Fruit fly (Drosophila melanogaster) whole organism, embryonic: Measurements from ENCODE around the gene Atg8b.

Source experiments
- C15 ChIP-seq: fragments of 200-800 bp; sonication (Bioruptor generic); IDR thresholded peaks from 3 replicates; pipeline ENCODE4 v1.3.6; 2022; ENCODE audit warnings: missing biosample characterization, missing genetic modification characterization
- CG10431 ChIP-seq: fragments of 200-800 bp; sonication (Bioruptor generic); optimal IDR thresholded peaks from 3 replicates; lab custom pipeline; 2018; ENCODE audit warnings: missing biosample characterization, mild to moderate bottlenecking, missing genetic modification characterization
- CG10979 ChIP-seq: fragments of 200-800 bp; sonication (Bioruptor generic); optimal IDR thresholded peaks from 2 replicates; lab custom pipeline; 2018; ENCODE audit warnings: missing biosample characterization, mild to moderate bottlenecking, missing genetic modification characterization, moderate library complexity
- CG11456 ChIP-seq: fragments of 200-800 bp; sonication (Bioruptor generic); IDR thresholded peaks from 3 replicates; pipeline ENCODE4 v1.3.6; 2022; ENCODE audit warnings: missing biosample characterization, missing genetic modification characterization
- CG11723 ChIP-seq: fragments of 200-800 bp; sonication (Bioruptor generic); optimal IDR thresholded peaks from 2 replicates; lab custom pipeline; 2017; ENCODE audit warnings: missing biosample characterization, mild to moderate bottlenecking, missing genetic modification characterization
- CG12155 ChIP-seq: fragments of 200-800 bp; sonication (Bioruptor generic); optimal IDR thresholded peaks from 3 replicates; lab custom pipeline; 2016; ENCODE audit warnings: missing biosample characterization, missing genetic modification characterization
- CG12659 ChIP-seq: fragments of 200-800 bp; sonication (Bioruptor generic); optimal IDR thresholded peaks from 3 replicates; lab custom pipeline; 2017; ENCODE audit warnings: mild to moderate bottlenecking, missing biosample characterization, missing genetic modification reagents, missing genetic modification characterization
- CG13775 ChIP-seq: fragments of 200-800 bp; sonication (Bioruptor generic); optimal IDR thresholded peaks from 3 replicates; lab custom pipeline; 2017; ENCODE audit warnings: missing biosample characterization, mild to moderate bottlenecking, missing genetic modification characterization
- CG14667 ChIP-seq: fragments of 200-800 bp; sonication (Bioruptor generic); IDR thresholded peaks from 2 replicates; pipeline ENCODE4 v1.3.6; 2022; ENCODE audit warnings: missing biosample characterization, missing genetic modification characterization
- CG15073 ChIP-seq: fragments of 200-800 bp; sonication (Bioruptor generic); optimal IDR thresholded peaks from 2 replicates; lab custom pipeline; 2016; ENCODE audit warnings: missing biosample characterization, missing genetic modification characterization
- CG16779 ChIP-seq: fragments of 200-800 bp; sonication (Bioruptor generic); IDR thresholded peaks from 2 replicates; pipeline ENCODE4 v1.3.6; 2022; ENCODE audit warnings: missing biosample characterization, missing genetic modification characterization
- CG16815 ChIP-seq: fragments of 200-800 bp; sonication (Bioruptor generic); optimal IDR thresholded peaks from 3 replicates; lab custom pipeline; 2017; ENCODE audit warnings: missing biosample characterization, mild to moderate bottlenecking, missing genetic modification characterization
- CG18262 ChIP-seq: fragments of 200-800 bp; optimal IDR thresholded peaks from 3 replicates; lab custom pipeline; 2019; ENCODE audit warnings: missing biosample characterization, mild to moderate bottlenecking, missing genetic modification characterization, moderate library complexity
- CG18619 ChIP-seq: fragments of 200-800 bp; sonication (Bioruptor generic); optimal IDR thresholded peaks from 3 replicates; lab custom pipeline; 2017; ENCODE audit warnings: missing biosample characterization, mild to moderate bottlenecking, missing genetic modification characterization
- CG18764 ChIP-seq: fragments of 200-800 bp; sonication (Bioruptor generic); optimal IDR thresholded peaks from 3 replicates; lab custom pipeline; 2016; ENCODE audit warnings: missing biosample characterization, missing genetic modification characterization
- CG2120 ChIP-seq: fragments of 200-800 bp; sonication (Bioruptor generic); optimal IDR thresholded peaks from 3 replicates; lab custom pipeline; 2016; ENCODE audit warnings: missing biosample characterization, missing genetic modification characterization
- CG2202 ChIP-seq: fragments of 200-800 bp; sonication (Bioruptor generic); optimal IDR thresholded peaks from 2 replicates; lab custom pipeline; 2018; ENCODE audit warnings: missing biosample characterization, mild to moderate bottlenecking, missing genetic modification characterization
- CG2889 ChIP-seq: fragments of 200-800 bp; sonication (Bioruptor generic); IDR thresholded peaks from 3 replicates; pipeline ENCODE4 v1.3.6; 2022; ENCODE audit warnings: missing biosample characterization, missing genetic modification characterization
- CG30403 ChIP-seq: fragments of 200-800 bp; sonication (Bioruptor generic); optimal IDR thresholded peaks from 3 replicates; lab custom pipeline; 2016; ENCODE audit warnings: missing biosample characterization, missing genetic modification characterization
- CG31365 ChIP-seq: fragments of 200-800 bp; sonication (Bioruptor generic); optimal IDR thresholded peaks from 2 replicates; lab custom pipeline; 2018; ENCODE audit warnings: missing biosample characterization, mild to moderate bottlenecking, missing genetic modification characterization
- CG33213 ChIP-seq: fragments of 200-800 bp; sonication (Bioruptor generic); optimal IDR thresholded peaks from 3 replicates; lab custom pipeline; 2016; ENCODE audit warnings: missing biosample characterization, missing genetic modification characterization
- CG3726 ChIP-seq: fragments of 200-800 bp; sonication (Bioruptor generic); IDR thresholded peaks from 3 replicates; pipeline ENCODE4, ENCODE4 v1.3.6; 2022; ENCODE audit warnings: missing biosample characterization, missing genetic modification characterization
- CG6765 ChIP-seq: fragments of 200-800 bp; sonication (Bioruptor generic); optimal IDR thresholded peaks from 3 replicates; lab custom pipeline; 2017; ENCODE audit warnings: missing biosample characterization, mild to moderate bottlenecking, missing genetic modification characterization
- CG7556 ChIP-seq: fragments of 200-800 bp; sonication (Bioruptor generic); optimal IDR thresholded peaks from 2 replicates; lab custom pipeline; 2017; ENCODE audit warnings: missing biosample characterization, mild to moderate bottlenecking, missing genetic modification characterization
- CG7987 ChIP-seq: fragments of 200-800 bp; sonication (Bioruptor generic); optimal IDR thresholded peaks from 2 replicates; lab custom pipeline; 2018; ENCODE audit warnings: missing biosample characterization, mild to moderate bottlenecking, missing genetic modification characterization, moderate library complexity
- CG8290 ChIP-seq, 3 experiments: fragments of 200-800 bp; sonication (Bioruptor generic); optimal IDR thresholded peaks; 2 replicates each; lab custom pipeline; 2016 to 2019; ENCODE audit warnings: missing biosample characterization in 3 of 3, missing genetic modification characterization in 3 of 3, mild to moderate bottlenecking in 2 of 3, moderate library complexity in 1 of 3
- CG8765 ChIP-seq: fragments of 200-800 bp; sonication (Bioruptor generic); IDR thresholded peaks from 2 replicates; pipeline ENCODE4 v1.3.6; 2022; ENCODE audit warnings: missing biosample characterization, missing genetic modification characterization
- Med ChIP-seq: fragments of 200-800 bp; sonication (Bioruptor generic); peaks from one replicate; lab custom pipeline; 2016; ENCODE audit warnings: missing biosample characterization, missing genetic modification characterization, mild to moderate bottlenecking, inconsistent platforms, moderate library complexity
- Oli ChIP-seq: fragments of 200-800 bp; sonication (Bioruptor generic); optimal IDR thresholded peaks from 2 replicates; lab custom pipeline; 2018; ENCODE audit warnings: missing biosample characterization, mild to moderate bottlenecking, missing genetic modification characterization, moderate library complexity
- Scr ChIP-seq: fragments of 200-800 bp; sonication (Bioruptor generic); IDR thresholded peaks from 2 replicates; pipeline ENCODE4 v1.3.6; 2022; ENCODE audit warnings: missing biosample characterization, missing genetic modification characterization; ENCODE audit not compliant: partially characterized antibody
- Trl ChIP-seq, 3 experiments: fragments of >200 bp in 2 of 3; fragments of 200-800 bp in 1 of 3; sonication (Bioruptor generic) in 1 of 3; optimal IDR thresholded peaks; 2 replicates in 1 of 3; 3 replicates in 2 of 3; lab custom pipeline; 2016 to 2017; ENCODE audit warnings: missing biosample characterization in 1 of 3, missing genetic modification characterization in 1 of 3
- Xbp1 ChIP-seq: fragments of 200-800 bp; sonication (Bioruptor generic); optimal IDR thresholded peaks from 3 replicates; lab custom pipeline; 2016; ENCODE audit warnings: missing biosample characterization, mild to moderate bottlenecking, missing genetic modification characterization
- ash1 ChIP-seq: fragments of 200-800 bp; sonication (Bioruptor generic); optimal IDR thresholded peaks from 2 replicates; lab custom pipeline; 2018; ENCODE audit warnings: missing biosample characterization, mild to moderate bottlenecking, missing genetic modification characterization
- cg ChIP-seq: fragments of 200-800 bp; sonication (Bioruptor generic); optimal IDR thresholded peaks from 3 replicates; lab custom pipeline; 2019; ENCODE audit warnings: missing biosample characterization, mild to moderate bottlenecking, missing genetic modification characterization, moderate library complexity
- cwo ChIP-seq: fragments of 200-800 bp; sonication (Bioruptor generic); optimal IDR thresholded peaks from 3 replicates; lab custom pipeline; 2017; ENCODE audit warnings: missing biosample characterization, missing genetic modification characterization, mild to moderate bottlenecking, moderate library complexity, missing genetic modification reagents
- da ChIP-seq: fragments of 200-800 bp; sonication (Bioruptor generic); optimal IDR thresholded peaks from 2 replicates; lab custom pipeline; 2016; ENCODE audit warnings: missing biosample characterization, missing genetic modification characterization
- dmrt11E ChIP-seq: fragments of 200-800 bp; sonication (Bioruptor generic); optimal IDR thresholded peaks from 3 replicates; lab custom pipeline; 2018; ENCODE audit warnings: missing biosample characterization, mild to moderate bottlenecking, missing genetic modification characterization, moderate library complexity
- gce ChIP-seq: fragments of 200-800 bp; sonication (Bioruptor generic); IDR thresholded peaks from 3 replicates; pipeline ENCODE4 v1.3.6; 2022; ENCODE audit warnings: missing biosample characterization, missing genetic modification characterization
- jumu ChIP-seq: fragments of 200-800 bp; sonication (Bioruptor generic); optimal IDR thresholded peaks from 3 replicates; lab custom pipeline; 2016; ENCODE audit warnings: missing biosample characterization, missing genetic modification characterization
- kni ChIP-seq: fragments of 200-800 bp; sonication (Bioruptor generic); optimal IDR thresholded peaks from 3 replicates; lab custom pipeline; 2017; ENCODE audit warnings: mild to moderate bottlenecking, missing biosample characterization, missing genetic modification reagents, missing genetic modification characterization
- lmd ChIP-seq: fragments of 200-800 bp; sonication (Bioruptor generic); IDR thresholded peaks from 2 replicates; pipeline ENCODE4 v1.3.6; 2022; ENCODE audit warnings: missing biosample characterization, missing genetic modification characterization
- lola ChIP-seq, 3 experiments: fragments of >200 bp in 2 of 3; fragments of 200-800 bp in 1 of 3; sonication (Bioruptor generic) in 1 of 3; optimal IDR thresholded peaks; 2 replicates each; lab custom pipeline; 2017 to 2019; ENCODE audit warnings: missing biosample characterization in 3 of 3, missing genetic modification characterization in 3 of 3, mild to moderate bottlenecking in 1 of 3, moderate library complexity in 1 of 3
- luna ChIP-seq: fragments of 200-800 bp; sonication (Bioruptor generic); optimal IDR thresholded peaks from 2 replicates; lab custom pipeline; 2016; ENCODE audit warnings: missing biosample characterization, missing genetic modification characterization
- nmo ChIP-seq: fragments of 200-800 bp; sonication (Bioruptor generic); optimal IDR thresholded peaks from 2 replicates; lab custom pipeline; 2018; ENCODE audit warnings: missing biosample characterization, mild to moderate bottlenecking, missing genetic modification characterization, moderate library complexity
- nom ChIP-seq: fragments of 200-800 bp; sonication (Bioruptor generic); optimal IDR thresholded peaks from 2 replicates; lab custom pipeline; 2017; ENCODE audit warnings: missing biosample characterization, missing genetic modification characterization, mild to moderate bottlenecking, moderate library complexity, missing genetic modification reagents
- pho ChIP-seq: fragments of 200-800 bp; sonication (Bioruptor generic); optimal IDR thresholded peaks from 2 replicates; lab custom pipeline; 2016; ENCODE audit warnings: missing biosample characterization, missing genetic modification characterization
- row ChIP-seq: fragments of 200-800 bp; sonication (Bioruptor generic); IDR thresholded peaks from 3 replicates; pipeline ENCODE4 v1.3.6; 2022; ENCODE audit warnings: missing biosample characterization, missing genetic modification characterization
- sens ChIP-seq: fragments of 200-800 bp; sonication (Bioruptor generic); peaks from one replicate; lab custom pipeline; 2016; ENCODE audit warnings: missing biosample characterization, missing genetic modification characterization

Gene Atg8b

DNA sequence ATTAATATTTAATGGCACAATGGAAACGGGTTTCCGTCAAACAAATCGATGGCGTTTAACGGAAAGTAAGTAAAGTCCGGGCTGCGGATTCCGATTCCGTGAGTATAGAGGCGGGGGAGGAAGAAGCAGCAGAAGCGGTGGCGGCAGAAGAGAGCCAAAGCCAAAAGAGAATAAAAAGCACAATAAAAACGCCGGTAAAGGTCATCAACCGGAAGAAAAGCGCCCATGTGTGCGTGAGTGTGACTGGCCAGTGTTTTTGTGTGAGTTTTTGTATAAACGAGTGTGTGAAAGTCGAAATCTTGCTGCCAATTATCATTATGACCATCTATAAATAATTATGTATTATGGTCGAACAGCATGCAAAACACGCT is 44.6 kb downstream of the Atg8b start (continued):
- TF ChIP-seq Trl (optimal IDR thresholded peaks at IDR 0.05; lab: Kevin White, UChicago) (peak; percentile 29 to 39), Trl (GFP tag; optimal IDR thresholded peaks at IDR 0.05; lab: Kevin White, UChicago) (no peak), gce (no peak), CG6765 (GFP tag; lab: Kevin White, UChicago) (no peak), CG7987 (GFP tag; lab: Kevin White, UChicago) (no peak), CG18262 (no peak), CG11723 (GFP tag; lab: Kevin White, UChicago) (no peak), CG15073 (GFP tag; lab: Kevin White, UChicago) (no peak), Scr (GFP tag; lab: Robert Waterston, UW) (0 out of 2 replicates have a peak, but pooled peaks have one; percentile 27), CG16779 (GFP tag; lab: Robert Waterston, UW) (no peak)

DNA sequence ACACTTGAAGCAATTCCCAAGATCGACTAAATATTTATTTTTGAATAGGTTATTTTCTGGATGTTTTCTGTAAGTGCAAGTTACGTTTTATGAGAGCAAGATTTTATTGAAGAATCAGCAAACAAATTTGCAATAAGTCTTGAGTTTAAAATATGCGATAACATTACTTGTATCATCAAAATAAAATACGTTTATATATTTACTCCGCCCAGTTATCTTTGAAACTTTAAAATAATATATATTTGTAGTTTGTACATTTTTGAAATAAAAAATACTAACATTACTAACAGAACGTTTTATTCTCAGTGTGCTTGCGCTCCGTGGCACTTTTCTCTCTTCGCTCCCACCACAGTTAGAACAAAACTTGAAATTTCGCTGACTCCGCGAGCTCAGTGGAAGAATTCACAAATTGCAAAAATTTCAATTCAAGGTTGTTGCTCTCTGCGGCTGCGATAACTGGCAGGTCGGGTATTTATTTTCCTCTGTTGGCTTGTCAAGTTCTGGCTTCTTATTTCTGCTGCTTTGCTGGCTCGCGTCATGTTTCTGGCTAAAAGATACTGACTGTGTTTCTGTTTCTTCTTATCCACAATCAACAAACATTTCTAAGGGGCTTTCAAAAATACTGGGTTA is 45.4 kb downstream of the Atg8b start:
- TF ChIP-seq kni (GFP tag; lab: Kevin White, UChicago) (no peak), CG10979 (peak; percentile 15), row (GFP tag; lab: Robert Waterston, UW) (0 out of 3 replicates have a peak, but pooled peaks have one; percentile 20), CG3726 (GFP tag; lab: Robert Waterston, UW) (no peak), lmd (GFP tag; lab: Robert Waterston, UW) (no peak), CG31365 (no peak), CG14667 (GFP tag; lab: Robert Waterston, UW) (no peak), CG12659 (GFP tag; lab: Kevin White, UChicago) (peak; percentile 0), CG30403 (GFP tag; lab: Kevin White, UChicago) (peak; percentile 57), cwo (GFP tag; lab: Kevin White, UChicago) (no peak), CG2202 (tag; lab: Kevin White, UChicago) (no peak), C15 (no peak), CG13775 (GFP tag; lab: Kevin White, UChicago) (peak; percentile 36), pho (GFP tag; lab: Kevin White, UChicago) (no peak), CG11456 (GFP tag; lab: Robert Waterston, UW) (no peak), CG10431 (GFP tag; lab: Kevin White, UChicago) (no peak), lola (GFP tag; optimal IDR thresholded peaks at IDR 0.05; lab: Kevin White, UChicago) (peak in 1 of 3 experiments; percentile 2), CG16815 (peak; percentile 25), da (GFP tag; lab: Kevin White, UChicago) (no peak), CG33213 (no peak), CG18619 (GFP tag; lab: Kevin White, UChicago) (no peak), jumu (no peak), ash1 (GFP tag; lab: Kevin White, UChicago) (no peak), Xbp1 (peak; percentile 24), nmo (GFP tag; lab: Kevin White, UChicago) (peak; percentile 23), Oli (tag; lab: Kevin White, UChicago) (no peak), dmrt11E (tag; lab: Kevin White, UChicago) (peak; percentile 3), CG8765 (GFP tag; lab: Robert Waterston, UW) (no peak), Med (GFP tag; lab: Kevin White, UChicago) (peak; percentile 72), nom (GFP tag; lab: Kevin White, UChicago) (peak; percentile 54), CG2889 (no peak), CG18764 (GFP tag; lab: Kevin White, UChicago) (no peak), CG8290 (GFP tag; optimal IDR thresholded peaks at IDR 0.05; lab: Kevin White, UChicago) (no peak), CG8290 (tag; optimal IDR thresholded peaks at IDR 0.05; lab: Kevin White, UChicago) (no peak), CG7556 (peak; percentile 17), luna (GFP tag; lab: Kevin White, UChicago) (no peak), sens (peak; percentile 71), cg (GFP tag; lab: Kevin White, UChicago) (no peak), CG12155 (peak; percentile 10), CG2120 (GFP tag; lab: Kevin White, UChicago) (peak; percentile 37)
